Fruit fly (Drosophila melanogaster) whole organism, wandering third instar larva: ENCODE data around the gene eff.

Experiments
- Abd-B ChIP-seq: fragments of >200 bp; optimal IDR thresholded peaks from 2 replicates; lab custom pipeline; 2017; ENCODE audit warnings: missing biosample characterization, missing genetic modification characterization
- CG32264 ChIP-seq: fragments of 200-800 bp; sonication (Bioruptor generic); optimal IDR thresholded peaks from 2 replicates; lab custom pipeline; 2016; ENCODE audit warnings: missing biosample characterization, missing genetic modification characterization
- CG9705 ChIP-seq: fragments of 200-800 bp; sonication (Bioruptor generic); optimal IDR thresholded peaks from 2 replicates; lab custom pipeline; 2018; ENCODE audit warnings: missing biosample characterization, mild to moderate bottlenecking, missing genetic modification characterization
- CrebA ChIP-seq: fragments of 200-800 bp; sonication (Bioruptor generic); optimal IDR thresholded peaks from 2 replicates; lab custom pipeline; 2016; ENCODE audit warnings: missing biosample characterization, mild to moderate bottlenecking, missing genetic modification characterization, borderline replicate concordance
- Dfd ChIP-seq: fragments of >200 bp; optimal IDR thresholded peaks from 2 replicates; lab custom pipeline; 2017; ENCODE audit warnings: missing biosample characterization, missing genetic modification characterization
- Dif ChIP-seq: fragments of 200-275, 200-300 bp; sonication (Bioruptor generic); optimal IDR thresholded peaks from 2 replicates; lab custom pipeline; 2018; ENCODE audit warnings: missing biosample characterization, missing genetic modification characterization; ENCODE audit not compliant: partially characterized antibody
- GATAd ChIP-seq: sonication (Bioruptor generic); optimal IDR thresholded peaks from 2 replicates; lab custom pipeline; 2016; ENCODE audit warnings: missing biosample characterization, missing genetic modification characterization
- HLH106 ChIP-seq: fragments of 200-800 bp; optimal IDR thresholded peaks from 3 replicates; lab custom pipeline; 2019; ENCODE audit warnings: missing biosample characterization, mild to moderate bottlenecking, missing genetic modification characterization, moderate library complexity
- Hnf4 ChIP-seq: fragments of 200-800 bp; sonication (Bioruptor generic); optimal IDR thresholded peaks from 2 replicates; lab custom pipeline; 2016; ENCODE audit warnings: missing biosample characterization, mild to moderate bottlenecking, missing genetic modification characterization
- Hr78 ChIP-seq: fragments of >200 bp; optimal IDR thresholded peaks from 2 replicates; lab custom pipeline; 2017; ENCODE audit warnings: missing biosample characterization, missing genetic modification characterization
- Hr83 ChIP-seq: fragments of 200-300 bp; sonication (Bioruptor generic); optimal IDR thresholded peaks from 2 replicates; lab custom pipeline; 2016; ENCODE audit warnings: missing biosample characterization, mild to moderate bottlenecking, missing genetic modification characterization, moderate library complexity; ENCODE audit not compliant: poor library complexity, severe bottlenecking
- Jra ChIP-seq: sonication (Bioruptor generic); optimal IDR thresholded peaks from 2 replicates; lab custom pipeline; 2016; ENCODE audit warnings: missing biosample characterization, missing genetic modification characterization
- Mio ChIP-seq: sonication (Bioruptor generic); optimal IDR thresholded peaks from 2 replicates; lab custom pipeline; 2016; ENCODE audit warnings: missing biosample characterization, missing genetic modification characterization
- Myc ChIP-seq: fragments of >200 bp; optimal IDR thresholded peaks from 2 replicates; lab custom pipeline; 2017
- N ChIP-seq: fragments of >200 bp; optimal IDR thresholded peaks from 2 replicates; lab custom pipeline; 2018; ENCODE audit warnings: missing biosample characterization, missing external identifiers, missing genetic modification characterization
- OdsH ChIP-seq: fragments of 200-800 bp; sonication (Bioruptor generic); optimal IDR thresholded peaks from 2 replicates; lab custom pipeline; 2016; ENCODE audit warnings: missing biosample characterization, mild to moderate bottlenecking, missing genetic modification characterization
- Rel ChIP-seq, 2 experiments: fragments of 200-800 bp; sonication (Bioruptor generic) in 1 of 2; optimal IDR thresholded peaks; 2 replicates in 1 of 2; 3 replicates in 1 of 2; lab custom pipeline; 2016 to 2019; ENCODE audit warnings: mild to moderate bottlenecking in 2 of 2, missing biosample characterization in 2 of 2, missing genetic modification characterization in 2 of 2, moderate library complexity in 1 of 2
- Sp1 ChIP-seq: fragments of 200-800 bp; sonication (Bioruptor generic); optimal IDR thresholded peaks from 3 replicates; lab custom pipeline; 2019; ENCODE audit warnings: missing biosample characterization, mild to moderate bottlenecking, missing genetic modification characterization, moderate library complexity
- Vsx2 ChIP-seq: fragments of 200-300, 225-300 bp; sonication (Bioruptor generic); optimal IDR thresholded peaks from 2 replicates; lab custom pipeline; 2018; ENCODE audit warnings: missing biosample characterization, missing genetic modification characterization; ENCODE audit not compliant: partially characterized antibody
- br ChIP-seq: fragments of 200-800 bp; sonication (Bioruptor generic); optimal IDR thresholded peaks from 2 replicates; lab custom pipeline; 2016; ENCODE audit warnings: missing biosample characterization, missing genetic modification characterization
- brk ChIP-seq: fragments of 200-800 bp; sonication (Bioruptor generic); optimal IDR thresholded peaks from 2 replicates; lab custom pipeline; 2016; ENCODE audit warnings: missing biosample characterization, mild to moderate bottlenecking, missing genetic modification characterization
- dl ChIP-seq, 2 experiments: fragments of 175-275, 200-275 bp in 1 of 2; fragments of 200-275 bp in 1 of 2; sonication (Bioruptor generic); optimal IDR thresholded peaks; lab custom pipeline; 2018; ENCODE audit warnings: mild to moderate bottlenecking in 2 of 2, missing biosample characterization in 2 of 2, missing genetic modification characterization in 2 of 2, moderate library complexity in 2 of 2; ENCODE audit not compliant: partially characterized antibody in 2 of 2, insufficient read depth in 1 of 2
- dmrt93B ChIP-seq: fragments of 200-800 bp; sonication (Bioruptor generic); optimal IDR thresholded peaks from 2 replicates; lab custom pipeline; 2018; ENCODE audit warnings: missing biosample characterization, mild to moderate bottlenecking, missing genetic modification characterization
- dsf ChIP-seq: sonication (Bioruptor generic); optimal IDR thresholded peaks from 2 replicates; lab custom pipeline; 2016; ENCODE audit warnings: missing biosample characterization, missing genetic modification characterization, borderline replicate concordance
- ey ChIP-seq: fragments of 200-800 bp; sonication (Bioruptor generic); optimal IDR thresholded peaks from 2 replicates; lab custom pipeline; 2016; ENCODE audit warnings: missing biosample characterization, missing genetic modification characterization
- foxo ChIP-seq, 2 experiments: fragments of 200-800 bp; sonication (Bioruptor generic); optimal IDR thresholded peaks; 2 replicates in 1 of 2; 3 replicates in 1 of 2; lab custom pipeline; 2016 to 2017; ENCODE audit warnings: missing biosample characterization in 2 of 2, missing genetic modification characterization in 2 of 2
- fru ChIP-seq: fragments of 200-800 bp; sonication (Bioruptor generic); optimal IDR thresholded peaks from 3 replicates; lab custom pipeline; 2016; ENCODE audit warnings: missing biosample characterization, mild to moderate bottlenecking, missing genetic modification characterization
- h ChIP-seq: fragments of 200-800 bp; sonication (Bioruptor generic); optimal IDR thresholded peaks from 3 replicates; lab custom pipeline; 2016; ENCODE audit warnings: missing biosample characterization, mild to moderate bottlenecking, missing genetic modification characterization
- jim ChIP-seq: fragments of 175-275, 200-325 bp; sonication (Bioruptor generic); optimal IDR thresholded peaks from 2 replicates; lab custom pipeline; 2016; ENCODE audit warnings: missing biosample characterization, mild to moderate bottlenecking, missing genetic modification characterization
- lola ChIP-seq: fragments of >200 bp; optimal IDR thresholded peaks from 2 replicates; lab custom pipeline; 2017; ENCODE audit warnings: missing biosample characterization, missing genetic modification characterization
- pan ChIP-seq: fragments of >200 bp; optimal IDR thresholded peaks from 2 replicates; lab custom pipeline; 2017
- psq ChIP-seq: fragments of 200-800 bp; sonication (Bioruptor generic); optimal IDR thresholded peaks from 3 replicates; lab custom pipeline; 2017; ENCODE audit warnings: missing biosample characterization, mild to moderate bottlenecking, missing genetic modification characterization, moderate library complexity
- rgr ChIP-seq: fragments of 200-800 bp; sonication (Bioruptor generic); optimal IDR thresholded peaks from 3 replicates; lab custom pipeline; 2016; ENCODE audit warnings: missing biosample characterization, mild to moderate bottlenecking, missing genetic modification characterization
- sage ChIP-seq: fragments of 200-800 bp; sonication (Bioruptor generic); optimal IDR thresholded peaks from 2 replicates; lab custom pipeline; 2016; ENCODE audit warnings: missing biosample characterization, mild to moderate bottlenecking, missing genetic modification characterization
- sv ChIP-seq: fragments of 200-800 bp; sonication (Bioruptor generic); optimal IDR thresholded peaks from 3 replicates; lab custom pipeline; 2016; ENCODE audit warnings: missing biosample characterization, missing genetic modification characterization
- tai ChIP-seq: sonication (Bioruptor generic); optimal IDR thresholded peaks from 2 replicates; lab custom pipeline; 2016; ENCODE audit warnings: missing biosample characterization, missing genetic modification characterization
- usp ChIP-seq: fragments of >200 bp; optimal IDR thresholded peaks from 2 replicates; lab custom pipeline; 2017; ENCODE audit warnings: missing biosample characterization, missing genetic modification characterization
- woc ChIP-seq: sonication (Bioruptor generic); optimal IDR thresholded peaks from 2 replicates; lab custom pipeline; 2016; ENCODE audit warnings: missing biosample characterization, mild to moderate bottlenecking, missing genetic modification characterization

The eff gene

dm6 chr3R:14723355-14723670, 17.8 kb downstream of the eff start:
- TF ChIP-seq OdsH (GFP tag; lab: Kevin White, UChicago) (no peak), Hr78 (GFP tag; lab: Kevin White, UChicago) (no peak), GATAd (GFP tag; lab: Kevin White, UChicago) (no peak), sage (no peak), h (no peak), psq (no peak), Dfd (GFP tag; lab: Kevin White, UChicago) (peak; percentile 38), HLH106 (tag; lab: Kevin White, UChicago) (no peak)

- TF ChIP-seq Hr83 (GFP tag; lab: Kevin White, UChicago) (no peak), ey (GFP tag; lab: Kevin White, UChicago) (peak; percentile 69), Dfd (GFP tag; lab: Kevin White, UChicago) (no peak), dsf (GFP tag; lab: Kevin White, UChicago) (no peak), CG9705 (GFP tag; lab: Kevin White, UChicago) (no peak), sv (peak; percentile 48), lola (GFP tag; lab: Kevin White, UChicago) (no peak), N (GFP tag; lab: Kevin White, UChicago) (no peak), h (peak; percentile 55), pan (lab: Kevin White, UChicago) (no peak), dmrt93B (peak; percentile 25), rgr (GFP tag; lab: Kevin White, UChicago) (peak; percentile 70), woc (GFP tag; lab: Kevin White, UChicago) (no peak), Myc (no peak), tai (GFP tag; lab: Kevin White, UChicago) (peak; percentile 45), psq (peak; percentile 41), usp (GFP tag; lab: Kevin White, UChicago) (no peak), Sp1 (GFP tag; lab: Kevin White, UChicago) (peak; percentile 28), jim (no peak), CG32264 (GFP tag; lab: Kevin White, UChicago) (no peak), fru (peak; percentile 56), dl (GFP tag; optimal IDR thresholded peaks at IDR 0.05; lab: Kevin White, UChicago; ENCODE audit: insufficient read depth in 1 of 2, partially characterized antibody in 2 of 2) (peak in 1 of 2 experiments; percentile 2), Mio (GFP tag; lab: Kevin White, UChicago) (no peak), Abd-B (no peak), Rel (GFP tag; optimal IDR thresholded peaks at IDR 0.05; lab: Kevin White, UChicago) (no peak), Rel (tag; optimal IDR thresholded peaks at IDR 0.05; lab: Kevin White, UChicago) (peak; percentile 92), HLH106 (tag; lab: Kevin White, UChicago) (peak; percentile 45), Hr78 (GFP tag; lab: Kevin White, UChicago) (no peak), foxo (GFP tag; optimal IDR thresholded peaks at IDR 0.05; lab: Kevin White, UChicago) (peak in 1 of 2 experiments; percentile 75), Vsx2 (GFP tag; lab: Kevin White, UChicago) (no peak), Dif (GFP tag; lab: Kevin White, UChicago) (peak; percentile 36), br (GFP tag; lab: Kevin White, UChicago) (peak; percentile 50), Hnf4 (GFP tag; lab: Kevin White, UChicago) (peak; percentile 56), Jra (GFP tag; lab: Kevin White, UChicago) (peak; percentile 0), sage (no peak), GATAd (GFP tag; lab: Kevin White, UChicago) (no peak), OdsH (GFP tag; lab: Kevin White, UChicago) (peak; percentile 48), CrebA (GFP tag; lab: Kevin White, UChicago) (no peak), brk (GFP tag; lab: Kevin White, UChicago) (no peak)
These were observed 18.9 kb downstream of the eff start for dm6 chr3R:14721942-14722939.
